Worm (Caenorhabditis elegans) whole organism, L3 larva: ENCODE measurements around the gene W10G11.3.

Source experiments
- ceh-82 ChIP-seq: fragments of 150-350 bp; optimal IDR thresholded peaks from 2 replicates; lab custom pipeline; 2014; ENCODE audit warnings: missing biosample characterization, missing genetic modification characterization
- elt-1 ChIP-seq: fragments of 150-350 bp; optimal IDR thresholded peaks from 2 replicates; lab custom pipeline; 2014; ENCODE audit warnings: missing biosample characterization, missing genetic modification characterization
- fos-1 ChIP-seq: fragments of 150-350 bp; optimal IDR thresholded peaks from 2 replicates; lab custom pipeline; 2014; ENCODE audit warnings: missing biosample characterization, missing genetic modification characterization
- nhr-237 ChIP-seq: fragments of 150-350 bp; optimal IDR thresholded peaks from 2 replicates; lab custom pipeline; 2014; ENCODE audit warnings: missing biosample characterization, missing genetic modification characterization
- nhr-25 ChIP-seq: sonication (generic microtip); optimal IDR thresholded peaks from 2 replicates; lab custom pipeline; 2017; ENCODE audit warnings: missing biosample characterization, missing genetic modification characterization
- nhr-76 ChIP-seq: fragments of 150-350 bp; sonication (generic microtip); optimal IDR thresholded peaks from 5 replicates; lab custom pipeline; 2014; ENCODE audit warnings: missing biosample characterization, missing genetic modification characterization
- nhr-77 ChIP-seq: fragments of 150-350 bp; optimal IDR thresholded peaks from 2 replicates; lab custom pipeline; 2014; ENCODE audit warnings: missing biosample characterization, missing genetic modification characterization
- skn-1 ChIP-seq: fragments of 150-350 bp; optimal IDR thresholded peaks from 2 replicates; lab custom pipeline; 2014; ENCODE audit warnings: missing biosample characterization, missing genetic modification characterization
- unc-62 ChIP-seq: fragments of 150-350 bp; sonication (generic microtip); optimal IDR thresholded peaks from 4 replicates; lab custom pipeline; 2014; ENCODE audit warnings: missing biosample characterization, missing genetic modification reagents, missing genetic modification characterization
- zag-1 ChIP-seq: fragments of 150-350 bp; optimal IDR thresholded peaks from 2 replicates; lab custom pipeline; 2014; ENCODE audit warnings: missing biosample characterization, missing genetic modification characterization

DNA sequence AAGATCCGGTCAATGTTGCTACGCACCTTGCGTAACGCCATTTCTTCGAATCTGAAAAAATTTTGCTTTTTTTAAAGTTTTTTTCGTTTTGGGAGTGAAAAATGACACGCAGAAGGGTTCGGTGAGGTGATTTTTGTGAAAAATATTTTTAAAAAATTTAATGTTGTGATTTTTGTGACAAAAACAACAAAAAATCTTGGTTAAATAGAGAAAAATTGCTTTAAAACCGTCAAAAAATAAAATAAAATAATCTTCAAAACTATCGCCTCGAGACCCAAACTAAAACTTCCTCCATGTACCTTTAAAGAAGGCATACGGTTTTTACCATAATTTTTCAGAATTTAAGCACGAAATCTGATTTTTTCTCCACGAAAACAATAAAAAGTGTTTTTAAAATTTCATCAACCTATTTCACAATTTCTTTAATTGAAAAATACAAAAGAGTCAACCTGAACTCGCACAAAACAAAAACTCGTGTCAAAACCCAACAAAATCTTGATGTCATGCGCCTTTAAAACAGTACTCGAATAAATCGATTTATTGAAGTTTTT, 15.9 kb downstream of the W10G11.3 start, which contains the start of gene apd-3:
- no peak for TF ChIP-seq elt-1 (tag; lab: Kevin White, UChicago)
- no peak for TF ChIP-seq skn-1 (tag; lab: Kevin White, UChicago)
- no peak for TF ChIP-seq unc-62 (GFP tag; lab: Kevin White, UChicago)
- TF ChIP-seq fos-1 (tag; lab: Kevin White, UChicago) = no peak
- no peak for TF ChIP-seq nhr-77 (tag; lab: Kevin White, UChicago)
- TF ChIP-seq ceh-82 (tag; lab: Kevin White, UChicago) = no peak
- no peak for TF ChIP-seq nhr-76 (tag; lab: Kevin White, UChicago)
- no peak for TF ChIP-seq zag-1 (tag; lab: Kevin White, UChicago)
- TF ChIP-seq nhr-25 (tag; lab: Kevin White, UChicago) = no peak
- no peak for TF ChIP-seq nhr-237 (tag; lab: Kevin White, UChicago)
